Fruit fly (Drosophila melanogaster): ENCODE data around the gene CG42674.

The CG42674 gene

DNA sequence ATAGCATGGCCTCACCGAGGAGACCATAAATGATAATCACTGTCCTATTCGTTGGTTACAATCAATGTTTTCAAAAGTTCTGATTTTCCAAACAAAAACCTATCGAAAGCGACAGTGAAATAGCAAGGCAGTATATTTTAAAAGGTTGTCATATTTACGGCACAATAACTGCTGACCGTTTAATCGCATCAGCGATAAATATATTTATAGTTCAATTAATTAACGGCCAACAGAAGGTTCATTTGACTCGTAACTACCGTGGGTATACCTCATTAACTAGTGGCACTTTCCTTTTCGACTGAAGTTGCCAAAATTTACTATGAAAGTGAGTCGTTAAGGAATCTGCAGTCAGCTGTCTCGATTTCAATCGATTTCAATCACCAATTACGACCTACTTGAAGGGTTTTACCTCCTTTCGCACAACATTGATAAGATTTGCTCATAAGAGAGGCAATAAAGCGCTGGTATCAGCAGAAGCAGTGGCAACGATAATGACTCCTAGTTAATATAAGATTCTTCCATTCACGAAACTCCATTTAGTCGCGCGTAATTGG lies 25.4 kb upstream of the CG42674 start, which contains the start of gene CG17147:
CG17147 (plus strand) TSS at position 535 of the 554 bp plus-strand sequence.
- no peak for TF ChIP-seq Dif (GFP tag; optimal IDR thresholded peaks at IDR 0.05; ENCODE audit: partially characterized antibody)
- no peak for TF ChIP-seq Hr83 (GFP tag; optimal IDR thresholded peaks at IDR 0.05; ENCODE audit: poor library complexity, severe bottlenecking)
- no peak for TF ChIP-seq sage (GFP tag; optimal IDR thresholded peaks at IDR 0.05)
- TF ChIP-seq Myc (optimal IDR thresholded peaks at IDR 0.05): no peak
- no peak for TF ChIP-seq CrebA (GFP tag; optimal IDR thresholded peaks at IDR 0.05; ENCODE audit: borderline replicate concordance)
- no peak for TF ChIP-seq rgr (GFP tag; optimal IDR thresholded peaks at IDR 0.05)
- no peak for TF ChIP-seq HLH106 (tag; optimal IDR thresholded peaks at IDR 0.05)
- no peak for TF ChIP-seq dsf (GFP tag; optimal IDR thresholded peaks at IDR 0.05; ENCODE audit: borderline replicate concordance)
- TF ChIP-seq N (GFP tag; optimal IDR thresholded peaks at IDR 0.05): no peak
- no peak for TF ChIP-seq sv (GFP tag; optimal IDR thresholded peaks at IDR 0.05)

DNA sequence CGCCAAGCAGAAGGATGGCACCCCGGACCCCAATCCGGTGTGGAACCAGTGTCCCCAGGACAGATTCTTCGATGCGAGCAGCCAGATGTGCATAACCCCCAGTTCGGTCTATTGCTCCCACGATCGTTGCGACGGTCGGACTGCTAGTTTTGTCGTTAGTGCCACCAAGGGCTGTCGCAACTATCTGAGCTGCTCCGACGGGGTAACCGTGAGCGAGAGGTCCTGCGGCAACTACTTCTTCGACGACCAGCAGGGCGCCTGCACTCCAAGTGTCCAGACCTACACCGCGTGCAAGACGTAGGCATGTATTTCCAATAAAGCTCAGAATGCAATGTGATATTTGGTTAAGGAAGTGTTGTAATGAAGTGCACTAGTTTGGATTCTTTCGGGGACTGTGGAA lies 24.5 kb upstream of the CG42674 start:
- TF ChIP-seq CrebA (GFP tag; optimal IDR thresholded peaks at IDR 0.05; ENCODE audit: borderline replicate concordance): no peak
- TF ChIP-seq sv (GFP tag; optimal IDR thresholded peaks at IDR 0.05): no peak
- TF ChIP-seq psq (GFP tag; optimal IDR thresholded peaks at IDR 0.05): no peak
- no peak for TF ChIP-seq OdsH (GFP tag; optimal IDR thresholded peaks at IDR 0.05)
- TF ChIP-seq N (GFP tag; optimal IDR thresholded peaks at IDR 0.05): no peak
- TF ChIP-seq jim (GFP tag; optimal IDR thresholded peaks at IDR 0.05): no peak
- no peak for TF ChIP-seq Jra (GFP tag; optimal IDR thresholded peaks at IDR 0.05)
- TF ChIP-seq brk (GFP tag; optimal IDR thresholded peaks at IDR 0.05): no peak
- TF ChIP-seq woc (GFP tag; optimal IDR thresholded peaks at IDR 0.05): no peak
- no peak for TF ChIP-seq Mio (GFP tag; optimal IDR thresholded peaks at IDR 0.05)
- no peak for TF ChIP-seq dsf (GFP tag; optimal IDR thresholded peaks at IDR 0.05; ENCODE audit: borderline replicate concordance)
- no peak for TF ChIP-seq Sp1 (GFP tag; optimal IDR thresholded peaks at IDR 0.05)
- TF ChIP-seq Vsx2 (GFP tag; optimal IDR thresholded peaks at IDR 0.05; ENCODE audit: partially characterized antibody): no peak
- TF ChIP-seq Hnf4 (GFP tag; optimal IDR thresholded peaks at IDR 0.05): no peak
- no peak for TF ChIP-seq dmrt93B (GFP tag; optimal IDR thresholded peaks at IDR 0.05)
- no peak for TF ChIP-seq Dfd (GFP tag; optimal IDR thresholded peaks at IDR 0.05)
- no peak for TF ChIP-seq Hr83 (GFP tag; optimal IDR thresholded peaks at IDR 0.05; ENCODE audit: poor library complexity, severe bottlenecking)

DNA sequence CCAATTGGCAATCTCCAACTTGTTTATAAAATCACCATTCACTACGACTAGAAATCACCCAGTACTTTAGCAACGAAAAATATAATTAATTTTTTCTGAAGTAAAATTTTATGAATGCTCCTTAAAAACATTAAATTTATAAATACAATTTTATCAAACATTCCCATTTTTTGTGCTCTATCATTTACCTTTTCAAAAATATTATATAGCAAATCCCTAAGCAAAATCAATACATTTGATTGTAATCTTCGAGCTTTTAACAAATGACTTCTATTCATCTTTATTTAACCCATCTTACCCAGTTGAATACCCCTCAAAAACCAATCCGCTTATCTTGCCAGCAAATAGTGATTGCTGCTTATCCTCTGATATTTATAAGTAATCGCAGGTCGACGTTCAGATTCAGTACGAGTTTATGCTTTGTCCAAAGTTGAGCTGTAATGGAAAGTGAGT lies 23.3 kb upstream of the CG42674 start, which contains the start of gene CG17145:
CG17145 (plus strand) TSS at position 403 of the 453 bp plus-strand sequence.
- TF ChIP-seq usp (GFP tag; optimal IDR thresholded peaks at IDR 0.05) (no peak), Hr78 (GFP tag; optimal IDR thresholded peaks at IDR 0.05) (no peak), CG9705 (GFP tag; optimal IDR thresholded peaks at IDR 0.05) (no peak), N (GFP tag; optimal IDR thresholded peaks at IDR 0.05) (no peak), lola (GFP tag; optimal IDR thresholded peaks at IDR 0.05) (no peak), Dfd (GFP tag; optimal IDR thresholded peaks at IDR 0.05) (no peak), woc (GFP tag; optimal IDR thresholded peaks at IDR 0.05) (no peak), Dif (GFP tag; optimal IDR thresholded peaks at IDR 0.05; ENCODE audit: partially characterized antibody) (no peak), dsf (GFP tag; optimal IDR thresholded peaks at IDR 0.05; ENCODE audit: borderline replicate concordance) (no peak), foxo (GFP tag; optimal IDR thresholded peaks at IDR 0.05) (no peak), br (GFP tag; optimal IDR thresholded peaks at IDR 0.05) (no peak), Sp1 (GFP tag; optimal IDR thresholded peaks at IDR 0.05) (no peak), dmrt93B (GFP tag; optimal IDR thresholded peaks at IDR 0.05) (no peak), Myc (optimal IDR thresholded peaks at IDR 0.05) (no peak)

DNA sequence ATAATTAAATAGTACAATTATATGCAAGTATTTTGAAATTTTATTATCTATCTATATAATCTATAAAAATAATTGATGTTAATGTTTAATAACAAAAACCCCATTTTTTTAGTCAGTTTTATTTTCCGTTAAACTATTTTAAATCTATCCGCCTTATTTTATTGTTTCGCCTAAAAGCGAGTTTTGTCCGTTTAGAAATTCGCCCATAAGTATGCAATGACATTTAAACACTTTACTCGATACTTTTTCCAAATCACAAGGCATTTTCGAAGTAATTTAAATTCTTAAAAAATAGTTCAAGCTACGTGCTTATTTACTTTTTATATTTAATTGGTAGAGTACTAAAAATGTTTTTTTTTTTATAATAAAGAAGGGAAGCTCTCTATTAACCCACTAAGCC lies 22.8 kb upstream of the CG42674 start:
- TF ChIP-seq Mio (GFP tag; optimal IDR thresholded peaks at IDR 0.05) (no peak), Myc (optimal IDR thresholded peaks at IDR 0.05) (peak; percentile 72), Jra (GFP tag; optimal IDR thresholded peaks at IDR 0.05) (no peak), N (GFP tag; optimal IDR thresholded peaks at IDR 0.05) (peak; percentile 72), Dif (GFP tag; optimal IDR thresholded peaks at IDR 0.05; ENCODE audit: partially characterized antibody) (peak; percentile 11), pan (optimal IDR thresholded peaks at IDR 0.05) (no peak), Vsx2 (GFP tag; optimal IDR thresholded peaks at IDR 0.05; ENCODE audit: partially characterized antibody) (peak; percentile 20)

DNA sequence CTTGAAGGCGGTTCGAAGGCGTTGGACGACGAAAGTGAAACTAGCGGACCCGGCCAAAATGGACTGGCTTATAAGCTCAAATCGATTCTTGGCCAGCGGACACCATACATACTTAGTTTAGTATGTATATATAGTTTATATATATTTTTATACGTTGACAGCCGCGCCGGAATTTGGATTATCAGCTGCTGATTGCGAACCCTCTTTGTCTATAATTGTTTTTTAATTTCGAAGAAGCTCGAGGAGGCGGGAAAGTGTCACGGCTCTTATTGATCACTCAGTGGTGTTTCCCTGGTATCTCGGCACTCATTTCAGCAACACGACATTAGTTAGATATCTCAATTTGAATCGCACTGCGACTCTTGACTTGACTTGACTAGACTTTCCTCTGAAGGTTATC lies 22.3 kb upstream of the CG42674 start, which contains the start of gene CG6933:
CG6933 (minus strand) TSS at position 47 of the 400 bp plus-strand sequence.
- no peak for TF ChIP-seq Hr83 (GFP tag; optimal IDR thresholded peaks at IDR 0.05; ENCODE audit: poor library complexity, severe bottlenecking)
- no peak for TF ChIP-seq pan (optimal IDR thresholded peaks at IDR 0.05)
- TF ChIP-seq Abd-B (GFP tag; optimal IDR thresholded peaks at IDR 0.05): no peak
- no peak for TF ChIP-seq woc (GFP tag; optimal IDR thresholded peaks at IDR 0.05)
- no peak for TF ChIP-seq fru (GFP tag; optimal IDR thresholded peaks at IDR 0.05)

Data from whole organism, wandering third instar larva.